Fruit fly (Drosophila melanogaster) whole organism: Measurements from ENCODE around the gene CG14313.

ENCODE experiments used
- EcR ChIP-seq, 2 experiments: fragments of >200 bp; optimal IDR thresholded peaks; 2 replicates each; lab custom pipeline; 2017; ENCODE audit warnings: missing biosample characterization in 2 of 2, missing genetic modification characterization in 2 of 2, missing genetic modification reagents in 2 of 2
- pan ChIP-seq: fragments of >200 bp; optimal IDR thresholded peaks from 2 replicates; lab custom pipeline; 2017
- usp ChIP-seq: fragments of >200 bp; optimal IDR thresholded peaks from 2 replicates; lab custom pipeline; 2017; ENCODE audit warnings: missing biosample characterization, missing genetic modification characterization, mixed read lengths

dm6 chr3R:18164052-18164722 lies 27.6 kb downstream of the CG14313 start, which contains the start of the genes CG7218 and Cbp20:
- TF ChIP-seq pan = no peak
- no peak for TF ChIP-seq usp
- no peak for TF ChIP-seq EcR (GFP tag; optimal IDR thresholded peaks at IDR 0.05; lab: Kevin White, UChicago)
